Fruit fly (Drosophila melanogaster): ENCODE measurements around the gene Vha100-5.

DNA sequence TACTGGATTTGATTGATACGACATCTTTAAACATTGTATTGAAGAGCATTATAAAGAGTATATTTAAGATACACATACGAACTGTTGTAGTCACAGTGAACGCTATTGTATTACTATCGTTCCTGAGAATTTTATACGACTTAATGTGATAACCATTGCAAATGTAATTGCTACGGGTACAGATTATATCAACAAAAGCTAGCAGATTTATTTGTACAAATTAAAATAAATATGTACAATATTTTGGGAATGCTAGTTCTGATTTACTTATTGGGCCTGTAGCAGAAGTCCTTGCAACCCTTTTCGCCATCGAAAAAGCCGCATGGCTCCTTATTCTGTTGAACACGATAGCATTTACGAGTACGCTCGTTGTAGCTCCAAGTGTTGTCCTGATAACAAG is 14.7 kb downstream of the Vha100-5 start, which contains the start of gene CG42470:
- TF ChIP-seq pan (optimal IDR thresholded peaks at IDR 0.05) (no peak), Vsx2 (GFP tag; optimal IDR thresholded peaks at IDR 0.05; ENCODE audit: partially characterized antibody) (no peak), usp (GFP tag; optimal IDR thresholded peaks at IDR 0.05) (no peak), brk (GFP tag; optimal IDR thresholded peaks at IDR 0.05) (no peak), ey (GFP tag; optimal IDR thresholded peaks at IDR 0.05) (no peak), fru (GFP tag; optimal IDR thresholded peaks at IDR 0.05) (no peak), Hnf4 (GFP tag; optimal IDR thresholded peaks at IDR 0.05) (no peak), Hr83 (GFP tag; optimal IDR thresholded peaks at IDR 0.05; ENCODE audit: poor library complexity, severe bottlenecking) (no peak), h (GFP tag; optimal IDR thresholded peaks at IDR 0.05) (no peak), rgr (GFP tag; optimal IDR thresholded peaks at IDR 0.05) (no peak), OdsH (GFP tag; optimal IDR thresholded peaks at IDR 0.05) (no peak), sage (GFP tag; optimal IDR thresholded peaks at IDR 0.05) (no peak)

Measured in whole organism, wandering third instar larva.